Worm (Caenorhabditis elegans) whole organism, early embryonic: ENCODE measurements around the gene D2023.4.

Experiments used
- B0310.2 ChIP-seq: sonication (generic microtip); optimal IDR thresholded peaks from 2 replicates; lab custom pipeline; 2016; ENCODE audit warnings: mild to moderate bottlenecking, missing genetic modification characterization, missing compliant biosample characterization
- F13C5.2 ChIP-seq: sonication (generic microtip); optimal IDR thresholded peaks from 2 replicates; lab custom pipeline; 2017; ENCODE audit warnings: mild to moderate bottlenecking, missing genetic modification characterization, inconsistent platforms, missing compliant biosample characterization
- aly-1 ChIP-seq: sonication (generic microtip); optimal IDR thresholded peaks from 2 replicates; lab custom pipeline; 2016; ENCODE audit warnings: missing genetic modification characterization, missing compliant biosample characterization
- ama-1 ChIP-seq: fragments of 150-350 bp; optimal IDR thresholded peaks from 2 replicates; lab custom pipeline; 2014
- ceh-13 ChIP-seq: fragments of 200-800 bp; sonication (Bioruptor generic); optimal IDR thresholded peaks from 2 replicates; lab custom pipeline; 2018; ENCODE audit warnings: mild to moderate bottlenecking, missing genetic modification characterization, missing compliant biosample characterization
- ceh-36 ChIP-seq: sonication (generic microtip); optimal IDR thresholded peaks from 2 replicates; lab custom pipeline; 2016; ENCODE audit warnings: missing genetic modification characterization, inconsistent platforms, missing compliant biosample characterization
- ets-7 ChIP-seq: sonication (generic microtip); optimal IDR thresholded peaks from 2 replicates; lab custom pipeline; 2016; ENCODE audit warnings: missing genotype, missing genetic modification characterization, missing compliant biosample characterization
- flt-1 ChIP-seq: fragments of 200-800 bp; sonication (Bioruptor generic); IDR thresholded peaks from 2 replicates; pipeline ENCODE4 v1.3.6; 2022; ENCODE audit warnings: missing genetic modification characterization, missing compliant biosample characterization
- hmbx-1 ChIP-seq: sonication (generic microtip); optimal IDR thresholded peaks from 2 replicates; lab custom pipeline; 2016; ENCODE audit warnings: mild to moderate bottlenecking, missing genetic modification characterization, missing compliant biosample characterization
- hmg-4 ChIP-seq: fragments of 200-800 bp; sonication (Bioruptor generic); optimal IDR thresholded peaks from 2 replicates; lab custom pipeline; 2018; ENCODE audit warnings: mild to moderate bottlenecking, missing genetic modification characterization, missing compliant biosample characterization
- hnd-1 ChIP-seq: sonication (generic microtip); optimal IDR thresholded peaks from 2 replicates; lab custom pipeline; 2016; ENCODE audit warnings: missing genetic modification characterization, missing compliant biosample characterization
- pes-1 ChIP-seq: fragments of 200-800 bp; sonication (Bioruptor generic); IDR thresholded peaks from 2 replicates; pipeline ENCODE4 v1.3.6; 2022; ENCODE audit warnings: missing genetic modification reagents, missing genetic modification characterization, missing compliant biosample characterization
- scrt-1 ChIP-seq: fragments of 200-800 bp; sonication (Bioruptor generic); IDR thresholded peaks from 2 replicates; pipeline ENCODE4 v1.3.6; 2022; ENCODE audit warnings: missing genetic modification characterization, missing compliant biosample characterization
- sea-1 ChIP-seq: fragments of 200-800 bp; sonication (Bioruptor generic); conservative IDR thresholded peaks from 2 replicates; pipeline ENCODE4 v1.3.6; 2022; ENCODE audit warnings: missing genetic modification characterization, missing compliant biosample characterization
- tbx-11 ChIP-seq: fragments of 200-800 bp; sonication (Bioruptor generic); IDR thresholded peaks from 2 replicates; pipeline ENCODE4 v1.3.6; 2022; ENCODE audit warnings: missing genetic modification characterization, missing compliant biosample characterization
- tbx-37 ChIP-seq: fragments of 200-800 bp; sonication (Bioruptor generic); conservative IDR thresholded peaks from 2 replicates; pipeline ENCODE4 v1.3.6; 2022; ENCODE audit warnings: missing genetic modification reagents, missing genetic modification characterization, missing compliant biosample characterization
- tra-4 ChIP-seq: sonication (generic microtip); optimal IDR thresholded peaks from 2 replicates; lab custom pipeline; 2017; ENCODE audit warnings: missing genetic modification characterization, missing compliant biosample characterization

D2023.4 gene

DNA sequence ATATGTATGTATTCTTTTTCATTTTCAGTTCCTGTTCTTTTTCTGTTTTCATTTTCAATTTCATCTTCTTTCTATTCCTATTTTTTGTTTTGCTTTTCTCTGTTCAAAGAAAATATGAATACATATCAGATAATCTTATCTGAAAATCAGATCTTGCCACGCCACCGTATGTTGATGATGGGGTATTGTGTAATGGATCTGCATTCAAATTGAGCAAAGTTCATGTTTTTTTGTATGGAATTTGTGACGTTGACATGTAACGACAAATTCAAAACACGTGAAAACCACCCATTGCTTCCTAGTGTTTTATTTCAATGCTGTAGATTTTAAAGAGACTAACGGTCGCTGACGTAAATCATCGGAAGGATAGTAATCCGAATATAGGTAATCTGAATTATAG lies 32.7 kb upstream of the D2023.4 start:
- TF ChIP-seq ceh-36 (tag; lab: Kevin White, UChicago) (no peak), B0310.2 (no peak), ceh-13 (no peak), hmbx-1 (tag; lab: Kevin White, UChicago) (no peak)

DNA sequence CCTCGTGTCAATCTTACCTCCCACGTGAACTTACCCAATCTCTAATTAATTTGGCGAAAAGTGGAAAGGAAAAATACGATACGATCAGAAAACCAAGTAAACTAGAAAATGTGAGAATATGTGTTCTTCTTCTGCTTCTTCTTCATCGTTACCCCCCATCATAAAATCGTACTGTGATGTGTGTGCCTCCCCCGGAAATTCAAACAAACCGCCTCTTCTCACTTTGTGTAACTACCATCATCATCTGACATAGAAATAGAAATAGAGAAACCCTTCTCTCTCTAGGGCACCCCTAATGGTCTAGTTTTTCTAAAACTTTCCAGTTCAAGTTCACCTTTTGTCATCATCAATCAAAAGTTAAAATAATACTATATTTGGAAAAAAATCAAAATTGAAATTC lies 32.2 kb upstream of the D2023.4 start:
- no peak for TF ChIP-seq tbx-37 (GFP tag; lab: Robert Waterston, UW)
- TF ChIP-seq flt-1 (GFP tag; lab: Robert Waterston, UW): no peak
- TF ChIP-seq hnd-1 (tag; lab: Kevin White, UChicago): no peak
- no peak for TF ChIP-seq ceh-13
- TF ChIP-seq sea-1 (GFP tag; lab: Robert Waterston, UW): no peak
- TF ChIP-seq tbx-11 (GFP tag; lab: Robert Waterston, UW): no peak
- TF ChIP-seq B0310.2: no peak
- TF ChIP-seq hmg-4 (GFP tag; lab: Kevin White, UChicago): no peak
- TF ChIP-seq ama-1 (lab: Kevin White, UChicago): no peak
- no peak for TF ChIP-seq scrt-1 (GFP tag; lab: Robert Waterston, UW)

DNA sequence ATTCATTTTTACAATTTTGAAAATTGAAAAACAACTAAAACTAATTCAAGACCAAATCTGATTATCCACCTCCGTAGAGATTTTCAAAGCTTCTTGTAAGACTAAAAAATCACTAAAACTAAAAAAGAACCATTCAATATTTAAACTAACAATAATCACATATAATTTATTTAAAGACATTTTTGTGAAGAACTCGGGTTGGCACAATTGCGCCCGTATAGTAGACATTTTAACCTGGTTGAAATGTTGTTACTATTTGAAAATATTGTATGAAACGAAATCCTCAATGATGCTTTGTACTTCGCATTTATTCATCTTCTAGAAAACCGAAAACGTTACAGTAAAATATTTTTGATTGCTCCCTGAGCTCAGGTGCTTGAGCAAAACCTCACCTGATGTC lies 30.5 kb upstream of the D2023.4 start:
- no peak for TF ChIP-seq tbx-37 (GFP tag; lab: Robert Waterston, UW)
- no peak for TF ChIP-seq ets-7 (tag; lab: Kevin White, UChicago)
- no peak for TF ChIP-seq tbx-11 (GFP tag; lab: Robert Waterston, UW)
- TF ChIP-seq ceh-13: no peak
- no peak for TF ChIP-seq B0310.2
- no peak for TF ChIP-seq hmg-4 (GFP tag; lab: Kevin White, UChicago)
- TF ChIP-seq hmbx-1 (tag; lab: Kevin White, UChicago): no peak

DNA sequence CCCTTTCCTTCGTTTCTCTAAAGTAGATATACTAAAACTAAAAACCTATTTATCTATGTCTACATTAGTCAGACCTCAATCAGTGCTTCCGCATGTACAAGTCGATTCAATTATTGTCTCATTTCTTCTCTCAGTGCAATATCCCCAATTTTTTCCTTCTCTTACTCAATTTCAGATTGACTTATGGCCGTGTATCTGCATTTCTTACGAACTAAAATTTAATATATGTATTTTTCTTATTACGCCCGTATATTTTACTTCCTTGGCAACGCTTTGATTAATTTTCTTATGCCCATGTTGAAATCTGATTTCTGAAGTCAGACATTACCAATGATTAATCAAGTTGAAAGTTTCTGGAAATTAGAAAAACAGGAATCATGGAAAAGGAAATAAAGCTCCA lies 29.3 kb upstream of the D2023.4 start:
- no peak for TF ChIP-seq sea-1 (GFP tag; lab: Robert Waterston, UW)
- TF ChIP-seq hmbx-1 (tag; lab: Kevin White, UChicago): no peak
- TF ChIP-seq ceh-13: no peak
- no peak for TF ChIP-seq F13C5.2 (tag; lab: Kevin White, UChicago)
- no peak for TF ChIP-seq scrt-1 (GFP tag; lab: Robert Waterston, UW)
- no peak for TF ChIP-seq B0310.2
- no peak for TF ChIP-seq hnd-1 (tag; lab: Kevin White, UChicago)
- TF ChIP-seq hmg-4 (GFP tag; lab: Kevin White, UChicago): no peak
- no peak for TF ChIP-seq tbx-11 (GFP tag; lab: Robert Waterston, UW)
- no peak for TF ChIP-seq pes-1 (GFP tag; lab: Robert Waterston, UW)
- TF ChIP-seq ets-7 (tag; lab: Kevin White, UChicago): no peak
- TF ChIP-seq aly-1 (tag; lab: Kevin White, UChicago): no peak
- no peak for TF ChIP-seq flt-1 (GFP tag; lab: Robert Waterston, UW)
- TF ChIP-seq ama-1 (lab: Kevin White, UChicago): no peak
- TF ChIP-seq ceh-36 (tag; lab: Kevin White, UChicago): no peak
- TF ChIP-seq tbx-37 (GFP tag; lab: Robert Waterston, UW): no peak
- no peak for TF ChIP-seq tra-4

DNA sequence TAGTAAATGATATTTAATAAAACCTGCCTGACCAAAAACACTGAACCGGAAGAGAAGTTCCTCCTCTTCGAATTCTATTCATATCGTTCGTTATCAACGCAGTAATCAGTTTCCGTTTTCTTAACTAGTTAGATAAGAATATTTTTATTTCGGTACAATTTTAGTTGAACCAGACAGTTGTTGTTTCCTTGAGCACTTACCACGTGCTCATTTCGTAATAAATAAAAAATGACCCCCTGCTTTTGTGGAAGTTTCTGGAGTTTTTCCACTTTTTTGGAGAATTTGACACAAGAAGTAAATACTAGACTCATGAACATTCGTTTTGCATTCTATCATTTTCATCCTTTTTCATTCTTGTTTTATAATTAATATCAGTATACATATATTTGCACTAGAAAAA lies 28.2 kb upstream of the D2023.4 start:
- TF ChIP-seq tbx-37 (GFP tag; lab: Robert Waterston, UW) (no peak), ets-7 (tag; lab: Kevin White, UChicago) (no peak), hmbx-1 (tag; lab: Kevin White, UChicago) (no peak), hnd-1 (tag; lab: Kevin White, UChicago) (no peak), B0310.2 (no peak), aly-1 (tag; lab: Kevin White, UChicago) (no peak), flt-1 (GFP tag; lab: Robert Waterston, UW) (no peak), scrt-1 (GFP tag; lab: Robert Waterston, UW) (no peak), tbx-11 (GFP tag; lab: Robert Waterston, UW) (no peak), ceh-13 (no peak), ama-1 (lab: Kevin White, UChicago) (no peak), hmg-4 (GFP tag; lab: Kevin White, UChicago) (no peak), ceh-36 (tag; lab: Kevin White, UChicago) (no peak), pes-1 (GFP tag; lab: Robert Waterston, UW) (no peak)

DNA sequence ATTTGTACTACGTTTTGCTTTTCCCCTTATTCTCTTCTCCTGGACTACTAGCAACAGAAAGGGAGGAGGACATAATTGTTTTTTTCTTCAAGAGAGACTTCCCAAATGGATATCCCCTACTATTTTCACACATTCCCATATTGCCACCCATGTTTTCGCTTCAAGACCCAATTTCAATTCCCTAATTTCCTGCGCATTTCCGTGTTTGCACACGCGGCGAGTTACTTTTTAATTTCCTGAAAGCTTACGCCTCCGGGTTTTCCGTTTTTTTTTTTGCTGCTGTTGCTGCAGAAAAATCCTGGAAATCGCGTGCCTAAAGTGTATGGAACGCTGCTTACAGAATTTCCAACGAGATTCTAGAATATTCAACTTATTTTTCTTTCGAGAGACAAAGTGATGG lies 26.7 kb upstream of the D2023.4 start:
- TF ChIP-seq F13C5.2 (tag; lab: Kevin White, UChicago) (no peak), hmbx-1 (tag; lab: Kevin White, UChicago) (no peak), pes-1 (GFP tag; lab: Robert Waterston, UW) (no peak), ets-7 (tag; lab: Kevin White, UChicago) (no peak), ceh-36 (tag; lab: Kevin White, UChicago) (no peak), sea-1 (GFP tag; lab: Robert Waterston, UW) (no peak), tbx-37 (GFP tag; lab: Robert Waterston, UW) (no peak), hnd-1 (tag; lab: Kevin White, UChicago) (no peak), ceh-13 (no peak), aly-1 (tag; lab: Kevin White, UChicago) (no peak), tra-4 (no peak), B0310.2 (no peak), hmg-4 (GFP tag; lab: Kevin White, UChicago) (no peak)

ce11 chrV:11849408-11849807 lies 23.8 kb upstream of the D2023.4 start:
- no peak for TF ChIP-seq ama-1 (lab: Kevin White, UChicago)
- TF ChIP-seq hnd-1 (tag; lab: Kevin White, UChicago): no peak
- TF ChIP-seq tbx-11 (GFP tag; lab: Robert Waterston, UW): no peak
- no peak for TF ChIP-seq B0310.2
- TF ChIP-seq hmbx-1 (tag; lab: Kevin White, UChicago): no peak
- no peak for TF ChIP-seq tbx-37 (GFP tag; lab: Robert Waterston, UW)
- no peak for TF ChIP-seq F13C5.2 (tag; lab: Kevin White, UChicago)
- TF ChIP-seq tra-4: no peak

ce11 chrV:11846969-11847368 lies 21.4 kb upstream of the D2023.4 start:
- no peak for TF ChIP-seq aly-1 (tag; lab: Kevin White, UChicago)
- TF ChIP-seq pes-1 (GFP tag; lab: Robert Waterston, UW): no peak
- no peak for TF ChIP-seq ceh-36 (tag; lab: Kevin White, UChicago)
- TF ChIP-seq hmg-4 (GFP tag; lab: Kevin White, UChicago): no peak
